Fruit fly (Drosophila melanogaster) whole organism: ENCODE data around the gene Kat60.

Experiments used
- CG8478 ChIP-seq: fragments of >200 bp; optimal IDR thresholded peaks from 2 replicates; lab custom pipeline; 2018; ENCODE audit warnings: inconsistent platforms
- Dll ChIP-seq: fragments of >200 bp; optimal IDR thresholded peaks from 2 replicates; lab custom pipeline; 2017
- EcR ChIP-seq, 2 experiments: fragments of >200 bp; optimal IDR thresholded peaks; 2 replicates each; lab custom pipeline; 2017; ENCODE audit warnings: missing biosample characterization in 2 of 2, missing genetic modification characterization in 2 of 2, missing genetic modification reagents in 2 of 2
- pan ChIP-seq: fragments of >200 bp; optimal IDR thresholded peaks from 2 replicates; lab custom pipeline; 2017
- psq ChIP-seq: fragments of >200 bp; optimal IDR thresholded peaks from 2 replicates; lab custom pipeline; 2017
- usp ChIP-seq: fragments of >200 bp; optimal IDR thresholded peaks from 2 replicates; lab custom pipeline; 2017; ENCODE audit warnings: missing biosample characterization, missing genetic modification characterization, mixed read lengths

Kat60 gene

dm6 chr3R:5237215-5237614, 5.2 kb upstream of the Kat60 start, which contains the start of gene rtp:
Gene rtp (minus strand): TSS chr3R:5237315.
- TF ChIP-seq EcR (GFP tag; optimal IDR thresholded peaks at IDR 0.05; lab: Kevin White, UChicago) (no peak), pan (lab: Kevin White, UChicago) (no peak)

- TF ChIP-seq psq (lab: Kevin White, UChicago) (no peak), EcR (GFP tag; optimal IDR thresholded peaks at IDR 0.05; lab: Kevin White, UChicago) (no peak), CG8478 (lab: Kevin White, UChicago) (no peak), Dll (lab: Kevin White, UChicago) (no peak)
Measured at dm6 chr3R:5231383-5232196, 419 bp downstream of the Kat60 start.

- TF ChIP-seq psq (lab: Kevin White, UChicago) (no peak), Dll (lab: Kevin White, UChicago) (no peak), EcR (GFP tag; optimal IDR thresholded peaks at IDR 0.05; lab: Kevin White, UChicago) (no peak), CG8478 (lab: Kevin White, UChicago) (no peak), pan (lab: Kevin White, UChicago) (no peak), usp (GFP tag; lab: Kevin White, UChicago) (no peak)
Measured at dm6 chr3R:5229458-5229857, 2.6 kb downstream of the Kat60 start.

dm6 chr3R:5226025-5226424, 6.0 kb downstream of the Kat60 start, which contains the start of gene Vps37B:
Gene Vps37B (plus strand): TSS chr3R:5226158.
- TF ChIP-seq EcR (GFP tag; optimal IDR thresholded peaks at IDR 0.05; lab: Kevin White, UChicago) (no peak), CG8478 (lab: Kevin White, UChicago) (no peak), psq (lab: Kevin White, UChicago) (no peak), pan (lab: Kevin White, UChicago) (no peak), usp (GFP tag; lab: Kevin White, UChicago) (no peak), Dll (lab: Kevin White, UChicago) (no peak)

dm6 chr3R:5223839-5224238, 8.2 kb downstream of the Kat60 start, which contains the start of gene CG14664:
Gene CG14664 (plus strand): TSS chr3R:5224139.
- no peak for TF ChIP-seq Dll (lab: Kevin White, UChicago)

dm6 chr3R:5223135-5223534, 8.9 kb downstream of the Kat60 start, which contains the start of gene CG2604:
Gene CG2604 (minus strand): TSS chr3R:5223365.
- TF ChIP-seq pan (lab: Kevin White, UChicago) (no peak), usp (GFP tag; lab: Kevin White, UChicago) (no peak)

- no peak for TF ChIP-seq psq (lab: Kevin White, UChicago)
- no peak for TF ChIP-seq usp (GFP tag; lab: Kevin White, UChicago)
- TF ChIP-seq CG8478 (lab: Kevin White, UChicago) = no peak
Measured at dm6 chr3R:5219466-5219865, 12.5 kb downstream of the Kat60 start, which contains the start of the genes Prosbeta2R2 and CG1116. Gene Prosbeta2R2 (minus strand): TSS chr3R:5219528. Gene CG1116 (plus strand): TSS chr3R:5219657.

- TF ChIP-seq CG8478 (lab: Kevin White, UChicago) (no peak), pan (lab: Kevin White, UChicago) (no peak), Dll (lab: Kevin White, UChicago) (no peak), psq (lab: Kevin White, UChicago) (no peak)
Measured at dm6 chr3R:5217278-5217714, 14.7 kb downstream of the Kat60 start, which contains the start of gene cno. Gene cno (minus strand): TSS chr3R:5217456.

dm6 chr3R:5216308-5216765, 15.7 kb downstream of the Kat60 start:
- TF ChIP-seq CG8478 (lab: Kevin White, UChicago) (no peak), pan (lab: Kevin White, UChicago) (no peak), psq (lab: Kevin White, UChicago) (no peak), usp (GFP tag; lab: Kevin White, UChicago) (no peak), EcR (GFP tag; optimal IDR thresholded peaks at IDR 0.05; lab: Kevin White, UChicago) (no peak), Dll (lab: Kevin White, UChicago) (no peak)

- TF ChIP-seq EcR (GFP tag; optimal IDR thresholded peaks at IDR 0.05; lab: Kevin White, UChicago) = peak in 1 of 2 experiments; percentile 30
- TF ChIP-seq CG8478 (lab: Kevin White, UChicago) = no peak
Measured at dm6 chr3R:5215334-5216307, 16.4 kb downstream of the Kat60 start.

dm6 chr3R:5214162-5214916, 17.7 kb downstream of the Kat60 start:
- TF ChIP-seq usp (GFP tag; lab: Kevin White, UChicago) (no peak), CG8478 (lab: Kevin White, UChicago) (no peak), psq (lab: Kevin White, UChicago) (no peak), Dll (lab: Kevin White, UChicago) (no peak), EcR (GFP tag; optimal IDR thresholded peaks at IDR 0.05; lab: Kevin White, UChicago) (no peak), pan (lab: Kevin White, UChicago) (no peak)
